Fruit fly (Drosophila melanogaster): Measurements from ENCODE around the gene IFT43.

dm6 chr2L:12712852-12713251 is 18.1 kb upstream of the IFT43 start, which contains the start of gene CG5787:
- no peak for TF ChIP-seq kay (GFP tag; ENCODE audit: borderline replicate concordance)
- no peak for TF ChIP-seq toe (GFP tag; optimal IDR thresholded peaks at IDR 0.05)
- no peak for TF ChIP-seq CG7101 (tag; optimal IDR thresholded peaks at IDR 0.05)
- TF ChIP-seq CG7045 (GFP tag; optimal IDR thresholded peaks at IDR 0.05): no peak

Data from whole organism, adult.